Worm (Caenorhabditis elegans): ENCODE data around the gene rpl-16.

rpl-16 gene

ce11 chrIII:3477375-3477774, 26.0 kb downstream of the rpl-16 start:
- no peak for TF ChIP-seq nhr-43 (tag; optimal IDR thresholded peaks at IDR 0.05; ENCODE audit: poor library complexity, severe bottlenecking)
- TF ChIP-seq pqm-1 (tag; optimal IDR thresholded peaks at IDR 0.05), result no peak
- no peak for TF ChIP-seq nhr-237 (tag; optimal IDR thresholded peaks at IDR 0.05)

- TF ChIP-seq pha-4 (tag; optimal IDR thresholded peaks at IDR 0.05) (no peak), nfya-1 (tag; optimal IDR thresholded peaks at IDR 0.05; ENCODE audit: insufficient read depth) (peak; percentile 44)
These were observed 27.2 kb downstream of the rpl-16 start for ce11 chrIII:3476245-3476644.

ce11 chrIII:3475497-3475896, 27.9 kb downstream of the rpl-16 start, which contains the start of gene C34C12.9:
Gene C34C12.9 (minus strand): TSS chrIII:3475512.
- TF ChIP-seq elt-2 (tag; optimal IDR thresholded peaks at IDR 0.05) (peak; percentile 48), egl-27 (tag; optimal IDR thresholded peaks at IDR 0.05) (no peak), ceh-82 (tag; optimal IDR thresholded peaks at IDR 0.05) (no peak)

- no peak for TF ChIP-seq R02D3.7 (tag; optimal IDR thresholded peaks at IDR 0.05)
- TF ChIP-seq pqm-1 (tag; optimal IDR thresholded peaks at IDR 0.05), result peak; percentile 68
- TF ChIP-seq lin-39 (tag; optimal IDR thresholded peaks at IDR 0.05), result no peak
- peak; percentile 38 for TF ChIP-seq elt-2 (tag; optimal IDR thresholded peaks at IDR 0.05)
These were observed 28.4 kb downstream of the rpl-16 start for ce11 chrIII:3475014-3475413.

- TF ChIP-seq fkh-10 (GFP tag; optimal IDR thresholded peaks at IDR 0.05) (no peak), nhr-237 (tag; optimal IDR thresholded peaks at IDR 0.05) (no peak), nhr-23 (tag; optimal IDR thresholded peaks at IDR 0.05) (peak; percentile 44), nhr-25 (tag; optimal IDR thresholded peaks at IDR 0.05) (peak; percentile 83), elt-2 (tag; optimal IDR thresholded peaks at IDR 0.05) (peak; percentile 31), nfya-1 (tag; optimal IDR thresholded peaks at IDR 0.05; ENCODE audit: insufficient read depth) (peak; percentile 68), hmg-11 (tag; optimal IDR thresholded peaks at IDR 0.05) (peak; percentile 81), pha-4 (tag; optimal IDR thresholded peaks at IDR 0.05) (peak; percentile 45), mdl-1 (tag; optimal IDR thresholded peaks at IDR 0.05) (no peak), pqm-1 (tag; optimal IDR thresholded peaks at IDR 0.05) (peak; percentile 48), tbx-2 (tag; optimal IDR thresholded peaks at IDR 0.05) (no peak), lin-15B (tag; optimal IDR thresholded peaks at IDR 0.05) (peak; percentile 48), ceh-28 (tag; optimal IDR thresholded peaks at IDR 0.05) (peak; percentile 50), lin-39 (tag; optimal IDR thresholded peaks at IDR 0.05) (peak; percentile 50)
These were observed 31.9 kb downstream of the rpl-16 start, which contains the start of gene rsu-1 for ce11 chrIII:3471403-3472053. Gene rsu-1 (plus strand): TSS chrIII:3472003.

ce11 chrIII:3470973-3471372, 32.4 kb downstream of the rpl-16 start:
- TF ChIP-seq elt-2 (tag; optimal IDR thresholded peaks at IDR 0.05) (peak; percentile 5), unc-62 (GFP tag; optimal IDR thresholded peaks at IDR 0.05) (no peak), elt-3 (tag; optimal IDR thresholded peaks at IDR 0.05) (no peak), R02D3.7 (tag; optimal IDR thresholded peaks at IDR 0.05) (no peak), ceh-82 (tag; optimal IDR thresholded peaks at IDR 0.05) (no peak), nhr-76 (tag; optimal IDR thresholded peaks at IDR 0.05) (no peak)

- TF ChIP-seq nhr-23 (tag; optimal IDR thresholded peaks at IDR 0.05), result peak; percentile 58
- TF ChIP-seq nhr-43 (tag; optimal IDR thresholded peaks at IDR 0.05; ENCODE audit: poor library complexity, severe bottlenecking), result no peak
- TF ChIP-seq ceh-28 (tag; optimal IDR thresholded peaks at IDR 0.05), result peak; percentile 14
These were observed 33.0 kb downstream of the rpl-16 start for ce11 chrIII:3470433-3470832.

ce11 chrIII:3469646-3470045, 33.8 kb downstream of the rpl-16 start, which contains the start of gene smim-14:
Gene smim-14 (minus strand): TSS chrIII:3469746.
- no peak for TF ChIP-seq nhr-12 (tag; optimal IDR thresholded peaks at IDR 0.05)
- no peak for TF ChIP-seq R02D3.7 (tag; optimal IDR thresholded peaks at IDR 0.05)
- no peak for TF ChIP-seq snpc-4 (tag; optimal IDR thresholded peaks at IDR 0.05)
- peak; percentile 9 for TF ChIP-seq hmg-11 (tag; optimal IDR thresholded peaks at IDR 0.05)
- TF ChIP-seq ama-1 (optimal IDR thresholded peaks at IDR 0.05), result peak; percentile 2
- no peak for TF ChIP-seq jun-1 (tag; optimal IDR thresholded peaks at IDR 0.05)
